Worm (Caenorhabditis elegans) whole organism, L4/young adult: ENCODE results near the gene srt-24.

ENCODE experiments used
- W03F9.2 ChIP-seq: fragments of 150-350 bp; optimal IDR thresholded peaks from 2 replicates; lab custom pipeline; 2014; ENCODE audit warnings: missing biosample characterization, missing genetic modification characterization
- dao-5 ChIP-seq: sonication (generic microtip); optimal IDR thresholded peaks from 2 replicates; lab custom pipeline; 2016; ENCODE audit warnings: missing genotype, missing genetic modification characterization, moderate library complexity, missing compliant biosample characterization
- him-1 ChIP-seq: sonication (generic microtip); optimal IDR thresholded peaks from 2 replicates; lab custom pipeline; 2016; ENCODE audit warnings: missing genotype, missing genetic modification reagents, missing genetic modification characterization, missing compliant biosample characterization

DNA sequence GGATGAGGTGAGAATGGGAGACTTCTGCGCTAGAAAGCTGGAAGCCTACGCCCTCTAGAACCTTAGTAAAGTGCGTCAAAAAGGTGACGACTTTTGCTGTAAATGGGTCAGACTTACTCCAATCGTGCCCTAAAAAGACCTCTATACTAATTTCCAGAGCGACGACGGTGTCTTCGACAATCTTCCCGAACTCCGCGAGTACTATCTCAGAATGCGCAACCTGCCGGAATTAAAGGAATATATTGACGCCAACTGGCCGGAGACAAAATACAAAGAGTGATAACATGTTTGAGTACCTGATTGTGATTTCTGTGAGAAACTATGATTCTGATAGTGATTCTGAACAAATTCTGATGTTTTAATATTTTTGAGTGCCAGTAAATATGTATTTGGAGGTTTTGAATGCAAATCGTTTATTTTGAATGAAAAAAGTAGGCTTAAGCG lies 31.2 kb upstream of the srt-24 start:
- TF ChIP-seq him-1 (tag; lab: Kevin White, UChicago) (no peak), W03F9.2 (no peak), dao-5 (tag; lab: Kevin White, UChicago) (no peak)
